Fruit fly (Drosophila melanogaster) whole organism, embryonic: ENCODE results near the gene sphinx1.

Experiments
- B-H2 ChIP-seq: fragments of 200-800 bp; sonication (Bioruptor generic); optimal IDR thresholded peaks from 2 replicates; lab custom pipeline; 2018; ENCODE audit warnings: missing biosample characterization, mild to moderate bottlenecking, missing genetic modification characterization
- Blimp-1 ChIP-seq: fragments of 200-800 bp; sonication (Bioruptor generic); optimal IDR thresholded peaks from 3 replicates; lab custom pipeline; 2018; ENCODE audit warnings: missing biosample characterization, missing genetic modification characterization, mild to moderate bottlenecking, moderate library complexity, missing genetic modification reagents
- CG1024 ChIP-seq: fragments of 200-800 bp; sonication (Bioruptor generic); IDR thresholded peaks from 2 replicates; pipeline ENCODE4 v1.3.6; 2022; ENCODE audit warnings: missing biosample characterization, missing genetic modification characterization
- CG10321 ChIP-seq: fragments of 200-800 bp; sonication (Bioruptor generic); IDR thresholded peaks from 2 replicates; pipeline ENCODE4 v1.3.6; 2022; ENCODE audit warnings: missing biosample characterization, missing genetic modification characterization
- CG10366 ChIP-seq: fragments of 200-800 bp; sonication (Bioruptor generic); IDR thresholded peaks from 2 replicates; pipeline ENCODE4 v1.3.6; 2022; ENCODE audit warnings: missing biosample characterization, missing genetic modification characterization
- CG10543 ChIP-seq: fragments of 200-800 bp; sonication (Bioruptor generic); optimal IDR thresholded peaks from 3 replicates; lab custom pipeline; 2017; ENCODE audit warnings: missing biosample characterization, mild to moderate bottlenecking, missing genetic modification characterization, moderate library complexity
- CG10979 ChIP-seq: fragments of 200-800 bp; sonication (Bioruptor generic); optimal IDR thresholded peaks from 2 replicates; lab custom pipeline; 2018; ENCODE audit warnings: missing biosample characterization, mild to moderate bottlenecking, missing genetic modification characterization, moderate library complexity
- CG11695 ChIP-seq: fragments of 200-800 bp; sonication (Bioruptor generic); IDR thresholded peaks from 3 replicates; pipeline ENCODE4 v1.3.6; 2022; ENCODE audit warnings: missing biosample characterization, missing genetic modification characterization
- CG12391 ChIP-seq: fragments of 200-800 bp; sonication (Bioruptor generic); optimal IDR thresholded peaks from 3 replicates; lab custom pipeline; 2018; ENCODE audit warnings: missing biosample characterization, mild to moderate bottlenecking, missing genetic modification characterization, moderate library complexity
- CG1603 ChIP-seq: fragments of 200-800 bp; sonication (Bioruptor generic); optimal IDR thresholded peaks from 2 replicates; lab custom pipeline; 2019; ENCODE audit warnings: missing biosample characterization, mild to moderate bottlenecking, missing genetic modification characterization, moderate library complexity
- CG17361 ChIP-seq: fragments of 200-800 bp; sonication (Bioruptor generic); IDR thresholded peaks from 3 replicates; pipeline ENCODE4 v1.3.6; 2022; ENCODE audit warnings: missing biosample characterization, missing genetic modification characterization
- CG2678 ChIP-seq: fragments of 200-800 bp; sonication (Bioruptor generic); optimal IDR thresholded peaks from 3 replicates; lab custom pipeline; 2019; ENCODE audit warnings: missing biosample characterization, mild to moderate bottlenecking, missing genetic modification characterization, moderate library complexity
- CG2712 ChIP-seq: fragments of 200-800 bp; optimal IDR thresholded peaks from 3 replicates; lab custom pipeline; 2019; ENCODE audit warnings: missing biosample characterization, mild to moderate bottlenecking, missing genetic modification characterization, moderate library complexity
- CG32532 ChIP-seq: fragments of 200-800 bp; sonication (Bioruptor generic); IDR thresholded peaks from 2 replicates; pipeline ENCODE4 v1.3.6; 2022; ENCODE audit warnings: missing biosample characterization, missing genetic modification characterization
- CG4360 ChIP-seq: fragments of 200-800 bp; sonication (Bioruptor generic); IDR thresholded peaks from 2 replicates; pipeline ENCODE4 v1.3.6; 2022; ENCODE audit warnings: missing biosample characterization, missing genetic modification characterization
- CG4424 ChIP-seq: fragments of 200-800 bp; sonication (Bioruptor generic); optimal IDR thresholded peaks from 3 replicates; lab custom pipeline; 2016; ENCODE audit warnings: missing biosample characterization, missing genetic modification characterization
- CG6175 ChIP-seq: fragments of 200-800 bp; sonication (Bioruptor generic); IDR thresholded peaks from 3 replicates; pipeline ENCODE4 v1.3.6; 2022; ENCODE audit warnings: missing biosample characterization, missing genetic modification characterization
- CG6791 ChIP-seq: fragments of 200-800 bp; sonication (Bioruptor generic); IDR thresholded peaks from 3 replicates; pipeline ENCODE4 v1.3.6; 2022; ENCODE audit warnings: missing biosample characterization, missing genetic modification characterization; ENCODE audit not compliant: partially characterized antibody
- CG8281 ChIP-seq: fragments of 200-800 bp; sonication (Bioruptor generic); optimal IDR thresholded peaks from 2 replicates; lab custom pipeline; 2018; ENCODE audit warnings: missing biosample characterization, mild to moderate bottlenecking, missing genetic modification characterization, moderate library complexity
- CG8290 ChIP-seq, 3 experiments: fragments of 200-800 bp; sonication (Bioruptor generic); optimal IDR thresholded peaks; 2 replicates each; lab custom pipeline; 2016 to 2019; ENCODE audit warnings: missing biosample characterization in 3 of 3, missing genetic modification characterization in 3 of 3, mild to moderate bottlenecking in 2 of 3, moderate library complexity in 1 of 3
- CG8388 ChIP-seq: fragments of 200-800 bp; sonication (Bioruptor generic); optimal IDR thresholded peaks from 2 replicates; lab custom pipeline; 2019; ENCODE audit warnings: missing biosample characterization, mild to moderate bottlenecking, missing genetic modification characterization, moderate library complexity
- CG9932 ChIP-seq: fragments of 200-800 bp; sonication (Bioruptor generic); IDR thresholded peaks from 2 replicates; pipeline ENCODE4 v1.3.6; 2022; ENCODE audit warnings: missing biosample characterization, missing genetic modification characterization
- E2f2 ChIP-seq: fragments of 200-800 bp; sonication (Bioruptor generic); IDR thresholded peaks from 2 replicates; pipeline ENCODE4 v1.3.6; 2022; ENCODE audit warnings: missing biosample characterization, missing genetic modification characterization
- Ets65A ChIP-seq: fragments of 200-800 bp; sonication (Bioruptor generic); peaks from one replicate; lab custom pipeline; 2016; ENCODE audit warnings: missing biosample characterization, missing genetic modification characterization
- Gug ChIP-seq: fragments of 200-800 bp; sonication (Bioruptor generic); IDR thresholded peaks from 4 replicates; pipeline ENCODE4 v1.3.6; 2022; ENCODE audit warnings: missing biosample characterization, missing genetic modification characterization
- MBD-R2 ChIP-seq: fragments of 200-800 bp; sonication (Bioruptor generic); IDR thresholded peaks from 2 replicates; pipeline ENCODE4 v1.3.6; 2022; ENCODE audit warnings: missing biosample characterization, missing genetic modification characterization
- Meics ChIP-seq: fragments of 200-800 bp; sonication (Bioruptor generic); optimal IDR thresholded peaks from 2 replicates; lab custom pipeline; 2017; ENCODE audit warnings: missing biosample characterization, mild to moderate bottlenecking, missing genetic modification characterization
- NFAT ChIP-seq: fragments of 200-800 bp; sonication (Bioruptor generic); IDR thresholded peaks from 2 replicates; pipeline ENCODE4 v1.3.6; 2022; ENCODE audit warnings: missing biosample characterization, missing genetic modification characterization
- Oaz ChIP-seq: fragments of 200-800 bp; sonication (Bioruptor generic); IDR thresholded peaks from 2 replicates; pipeline ENCODE4 v1.3.6; 2022; ENCODE audit warnings: missing biosample characterization, missing genetic modification characterization
- Ssrp ChIP-seq: fragments of 200-800 bp; sonication (Bioruptor generic); optimal IDR thresholded peaks from 2 replicates; lab custom pipeline; 2018; ENCODE audit warnings: missing biosample characterization, mild to moderate bottlenecking, missing genetic modification characterization, moderate library complexity
- al ChIP-seq: fragments of 200-800 bp; sonication (Bioruptor generic); IDR thresholded peaks from 2 replicates; pipeline ENCODE4 v1.3.6; 2022; ENCODE audit warnings: missing biosample characterization, missing genetic modification characterization
- chinmo ChIP-seq: fragments of 200-800 bp; sonication (Bioruptor generic); IDR thresholded peaks from 4 replicates; pipeline ENCODE4 v1.3.6; 2022; ENCODE audit warnings: missing biosample characterization, missing genetic modification characterization; ENCODE audit not compliant: partially characterized antibody
- dysf ChIP-seq: fragments of 200-800 bp; sonication (Bioruptor generic); IDR thresholded peaks from 3 replicates; pipeline ENCODE4 v1.3.6; 2022; ENCODE audit warnings: missing biosample characterization, missing genetic modification characterization
- grau ChIP-seq: fragments of 200-800 bp; optimal IDR thresholded peaks from 3 replicates; lab custom pipeline; 2019; ENCODE audit warnings: missing biosample characterization, mild to moderate bottlenecking, missing genetic modification characterization, moderate library complexity
- inv ChIP-seq: fragments of 200-800 bp; sonication (Bioruptor generic); IDR thresholded peaks from 2 replicates; pipeline ENCODE4 v1.3.6; 2022; ENCODE audit warnings: missing biosample characterization, missing genetic modification characterization; ENCODE audit not compliant: partially characterized antibody
- ken ChIP-seq: fragments of 200-800 bp; sonication (Bioruptor generic); IDR thresholded peaks from 3 replicates; pipeline ENCODE4 v1.3.6; 2022; ENCODE audit warnings: missing biosample characterization, missing genetic modification characterization
- klu ChIP-seq: fragments of 200-800 bp; sonication (Bioruptor generic); IDR thresholded peaks from 2 replicates; pipeline ENCODE4 v1.3.6; 2022; ENCODE audit warnings: missing biosample characterization, missing genetic modification characterization
- lab ChIP-seq: fragments of 200-800 bp; sonication (Bioruptor generic); optimal IDR thresholded peaks from 3 replicates; lab custom pipeline; 2017; ENCODE audit warnings: missing biosample characterization, missing genetic modification characterization, mild to moderate bottlenecking, moderate library complexity, missing genetic modification reagents
- lmd ChIP-seq: fragments of 200-800 bp; sonication (Bioruptor generic); IDR thresholded peaks from 2 replicates; pipeline ENCODE4 v1.3.6; 2022; ENCODE audit warnings: missing biosample characterization, missing genetic modification characterization
- lola ChIP-seq, 3 experiments: fragments of >200 bp in 2 of 3; fragments of 200-800 bp in 1 of 3; sonication (Bioruptor generic) in 1 of 3; optimal IDR thresholded peaks; 2 replicates each; lab custom pipeline; 2017 to 2019; ENCODE audit warnings: missing biosample characterization in 3 of 3, missing genetic modification characterization in 3 of 3, mild to moderate bottlenecking in 1 of 3, moderate library complexity in 1 of 3
- luna ChIP-seq: fragments of 200-800 bp; sonication (Bioruptor generic); optimal IDR thresholded peaks from 2 replicates; lab custom pipeline; 2016; ENCODE audit warnings: missing biosample characterization, missing genetic modification characterization
- oc ChIP-seq: fragments of 200-800 bp; sonication (Bioruptor generic); optimal IDR thresholded peaks from 2 replicates; lab custom pipeline; 2018; ENCODE audit warnings: missing biosample characterization, mild to moderate bottlenecking, missing genetic modification characterization, moderate library complexity
- phol ChIP-seq: fragments of 200-800 bp; sonication (Bioruptor generic); optimal IDR thresholded peaks from 3 replicates; lab custom pipeline; 2018; ENCODE audit warnings: missing biosample characterization, mild to moderate bottlenecking, missing genetic modification characterization, moderate library complexity
- prd ChIP-seq, 3 experiments: fragments of >200 bp in 2 of 3; fragments of 200-800 bp in 1 of 3; sonication (Bioruptor generic) in 1 of 3; optimal IDR thresholded peaks in 2 of 3; IDR thresholded peaks in 1 of 3; 2 replicates in 2 of 3; 3 replicates in 1 of 3; pipeline versions ENCODE4 v1.3.6 to Lab custom; 2017 to 2022; ENCODE audit warnings: missing biosample characterization in 1 of 3, missing genetic modification characterization in 1 of 3
- sd ChIP-seq: fragments of 200-800 bp; sonication (Bioruptor generic); optimal IDR thresholded peaks from 3 replicates; lab custom pipeline; 2018; ENCODE audit warnings: missing biosample characterization, mild to moderate bottlenecking, missing genetic modification characterization, moderate library complexity
- slbo ChIP-seq: fragments of 200-800 bp; sonication (Bioruptor generic); IDR thresholded peaks from 2 replicates; pipeline ENCODE4 v1.3.6; 2022; ENCODE audit warnings: missing biosample characterization, missing genetic modification characterization
- vnd ChIP-seq: fragments of 200-800 bp; sonication (Bioruptor generic); IDR thresholded peaks from 3 replicates; pipeline ENCODE4 v1.3.6; 2022; ENCODE audit warnings: missing biosample characterization, missing genetic modification characterization; ENCODE audit not compliant: partially characterized antibody

The sphinx1 gene

dm6 chr3L:7433325-7433827 lies 5.8 kb downstream of the sphinx1 start (continued):
- TF ChIP-seq CG8290 (GFP tag; optimal IDR thresholded peaks at IDR 0.05; lab: Kevin White, UChicago) (no peak), CG8290 (tag; optimal IDR thresholded peaks at IDR 0.05; lab: Kevin White, UChicago) (peak in 1 of 2 experiments; percentile 51), Ets65A (GFP tag; lab: Kevin White, UChicago) (no peak), prd (optimal IDR thresholded peaks at IDR 0.05; lab: Kevin White, UChicago) (no peak), prd (GFP tag; IDR thresholded peaks at IDR 0.05; lab: Robert Waterston, UW) (peak; percentile 14; the same call in 1 of the 3 replicates), lab (peak; percentile 4), lmd (peak; percentile 49), CG12391 (peak; percentile 45), CG10321 (GFP tag; lab: Robert Waterston, UW) (peak; percentile 6; the same call in 1 of the 2 replicates), inv (GFP tag; lab: Robert Waterston, UW) (no peak), slbo (GFP tag; lab: Robert Waterston, UW) (peak; percentile 35; the same call in 1 of the 2 replicates), phol (peak; percentile 52), CG11695 (GFP tag; lab: Robert Waterston, UW) (peak; percentile 28; the same call in 1 of the 3 replicates), dysf (GFP tag; lab: Robert Waterston, UW) (peak; percentile 41; the same call in 2 of the 3 replicates), CG10543 (GFP tag; lab: Kevin White, UChicago) (peak; percentile 49), luna (no peak), CG2678 (tag; lab: Kevin White, UChicago) (peak; percentile 48), grau (tag; lab: Kevin White, UChicago) (peak; percentile 42), Blimp-1 (peak; percentile 27), CG10366 (peak; percentile 24; the same call in 1 of the 2 replicates), CG10979 (tag; lab: Kevin White, UChicago) (peak; percentile 59), CG8281 (tag; lab: Kevin White, UChicago) (peak; percentile 74), Gug (GFP tag; lab: Robert Waterston, UW) (0 out of 4 replicates have a peak, but pooled peaks have one; percentile 6), CG1603 (peak; percentile 30), CG17361 (GFP tag; lab: Robert Waterston, UW) (peak; percentile 28; the same call in 1 of the 3 replicates), lola (GFP tag; optimal IDR thresholded peaks at IDR 0.05; lab: Kevin White, UChicago) (peak in 1 of 3 experiments; percentile 25), oc (tag; lab: Kevin White, UChicago) (peak; percentile 21), B-H2 (no peak), CG32532 (GFP tag; lab: Robert Waterston, UW) (peak; percentile 61; the same call in 1 of the 2 replicates), vnd (GFP tag; lab: Robert Waterston, UW) (no peak), klu (peak; percentile 41), MBD-R2 (0 out of 2 replicates have a peak, but pooled peaks have one; percentile 12), ken (GFP tag; lab: Robert Waterston, UW) (no peak), NFAT (GFP tag; lab: Robert Waterston, UW) (peak; percentile 13; the same call in 1 of the 2 replicates), CG1024 (0 out of 2 replicates have a peak, but pooled peaks have one; percentile 3), chinmo (GFP tag; lab: Robert Waterston, UW) (peak; percentile 85; the same call in 2 of the 4 replicates), CG4360 (GFP tag; lab: Robert Waterston, UW) (peak; percentile 82), CG2712 (tag; lab: Kevin White, UChicago) (peak; percentile 46), Meics (GFP tag; lab: Kevin White, UChicago) (peak; percentile 12), E2f2 (GFP tag; lab: Robert Waterston, UW) (0 out of 2 replicates have a peak, but pooled peaks have one; percentile 12), al (0 out of 2 replicates have a peak, but pooled peaks have one; percentile 5), CG8388 (GFP tag; lab: Kevin White, UChicago) (peak; percentile 11), sd (tag; lab: Kevin White, UChicago) (peak; percentile 28), CG6175 (no peak), CG4424 (GFP tag; lab: Kevin White, UChicago) (peak; percentile 10), CG9932 (GFP tag; lab: Robert Waterston, UW) (0 out of 2 replicates have a peak, but pooled peaks have one; percentile 12), Ssrp (no peak), Oaz (GFP tag; lab: Robert Waterston, UW) (no peak), CG6791 (GFP tag; lab: Robert Waterston, UW) (peak; percentile 10; the same call in 1 of the 3 replicates)
